Fruit fly (Drosophila melanogaster) whole organism, embryonic: Measurements from ENCODE around the gene Atg2.

ENCODE experiments used
- CG11247 ChIP-seq: fragments of 200-800 bp; sonication (Bioruptor generic); IDR thresholded peaks from 2 replicates; pipeline ENCODE4 v1.3.6; 2022; ENCODE audit warnings: missing biosample characterization, missing genetic modification characterization
- zen2 ChIP-seq: fragments of 200-800 bp; sonication (Bioruptor generic); IDR thresholded peaks from 3 replicates; pipeline ENCODE4 v1.3.6; 2022; ENCODE audit warnings: missing biosample characterization, missing genetic modification characterization; ENCODE audit not compliant: partially characterized antibody

dm6 chr3L:2819687-2820086 is 45.5 kb downstream of the Atg2 start:
- TF ChIP-seq zen2 (no peak), CG11247 (no peak)
